Worm (Caenorhabditis elegans): Measurements from ENCODE around the gene C32B5.6.
"Not testable (repeated sequence)": the region's sequence is repeated elsewhere in the genome, so short reads cannot be mapped to it uniquely, and the experiment has no call there.

C32B5.6 gene

ce11 chrII:950374-950773, 17.8 kb upstream of the C32B5.6 start:
- TF ChIP-seq unc-55 (GFP tag; optimal IDR thresholded peaks at IDR 0.05) (peak; percentile 33), C34F6.9 (tag; optimal IDR thresholded peaks at IDR 0.05) (peak; percentile 34), sma-9 (GFP tag; optimal IDR thresholded peaks at IDR 0.05) (peak; percentile 54), sma-9 (tag; optimal IDR thresholded peaks at IDR 0.05) (no peak), nhr-11 (tag; optimal IDR thresholded peaks at IDR 0.05) (no peak), ztf-11 (tag; optimal IDR thresholded peaks at IDR 0.05) (no peak)

ce11 chrII:953052-953451, 15.2 kb upstream of the C32B5.6 start:
- TF ChIP-seq aly-2 (tag; optimal IDR thresholded peaks at IDR 0.05), result no peak
- no peak for TF ChIP-seq nhr-237 (tag; optimal IDR thresholded peaks at IDR 0.05)

ce11 chrII:954626-955025, 13.6 kb upstream of the C32B5.6 start, which contains the start of gene fbxc-7:
fbxc-7 (plus strand) TSS chrII:954926.
- not testable (repeated sequence) for TF ChIP-seq sem-4, C34F6.9, lin-11 (tag; optimal IDR thresholded peaks at IDR 0.05)

DNA sequence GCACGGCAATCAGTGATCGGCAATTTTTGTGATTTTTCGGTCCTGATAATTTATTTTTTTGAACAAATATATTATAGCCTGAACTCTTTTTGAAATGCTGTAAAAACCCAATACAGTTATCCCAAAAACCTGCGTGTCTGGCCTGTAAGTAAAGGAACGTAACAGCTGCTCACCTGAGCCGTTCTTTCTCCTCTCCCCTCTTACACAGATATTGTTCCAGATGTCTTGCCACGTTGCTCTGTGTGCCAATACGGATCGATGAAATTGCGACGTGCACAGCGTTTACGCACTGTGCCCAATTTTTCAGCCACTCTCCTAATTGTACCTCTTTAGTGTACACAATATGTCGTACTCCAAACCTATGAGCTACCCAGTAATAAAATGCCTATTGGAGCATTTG, 9.6 kb upstream of the C32B5.6 start, which contains the start of gene sdz-4:
TSS of gene sdz-4 (plus strand) at position 301 of the 400 bp plus-strand sequence.
- no peak for TF ChIP-seq nhr-25 (tag; optimal IDR thresholded peaks at IDR 0.05)
- no peak for TF ChIP-seq fos-1 (tag; optimal IDR thresholded peaks at IDR 0.05)

DNA sequence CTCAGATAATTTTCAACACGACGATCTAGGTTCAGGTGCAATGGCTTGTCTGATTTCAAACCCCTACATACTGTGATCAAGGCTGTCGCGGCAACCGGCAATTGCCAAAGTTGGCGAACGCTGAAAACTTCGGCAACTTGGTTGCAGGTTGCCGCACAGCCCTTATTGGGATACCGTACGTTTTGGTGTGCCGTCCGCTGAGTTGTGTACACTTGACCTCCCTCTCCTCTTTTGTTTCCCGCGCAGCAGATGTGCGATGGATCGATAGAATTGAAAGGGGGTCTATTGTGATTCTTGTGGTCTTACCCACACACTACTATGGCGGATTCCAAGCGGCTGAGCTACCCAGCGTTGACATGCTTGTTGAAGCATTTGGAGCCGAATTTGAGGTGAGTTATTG, 8.0 kb upstream of the C32B5.6 start, which contains the start of the genes C32B5.18 and C32B5.7:
TSS of gene C32B5.18 (plus strand) at position 301 of the 400 bp plus-strand sequence.
TSS of gene C32B5.7 (plus strand) at position 311 of the 400 bp plus-strand sequence.
- no peak for TF ChIP-seq nhr-237 (tag; optimal IDR thresholded peaks at IDR 0.05)
- no peak for TF ChIP-seq ceh-82 (tag; optimal IDR thresholded peaks at IDR 0.05)
- TF ChIP-seq blmp-1 (tag; optimal IDR thresholded peaks at IDR 0.05; ENCODE audit: insufficient read depth), result no peak
- no peak for TF ChIP-seq ama-1 (optimal IDR thresholded peaks at IDR 0.05)
- no peak for TF ChIP-seq ZK546.5 (tag; optimal IDR thresholded peaks at IDR 0.05)
- no peak for TF ChIP-seq peb-1 (tag; optimal IDR thresholded peaks at IDR 0.05)
- no peak for TF ChIP-seq unc-55 (GFP tag; optimal IDR thresholded peaks at IDR 0.05)
- TF ChIP-seq ztf-11 (tag; optimal IDR thresholded peaks at IDR 0.05), result no peak
- no peak for TF ChIP-seq lin-13 (GFP tag; optimal IDR thresholded peaks at IDR 0.05)
- no peak for TF ChIP-seq nhr-77 (tag; optimal IDR thresholded peaks at IDR 0.05)
- no peak for TF ChIP-seq nhr-11 (tag; optimal IDR thresholded peaks at IDR 0.05)

DNA sequence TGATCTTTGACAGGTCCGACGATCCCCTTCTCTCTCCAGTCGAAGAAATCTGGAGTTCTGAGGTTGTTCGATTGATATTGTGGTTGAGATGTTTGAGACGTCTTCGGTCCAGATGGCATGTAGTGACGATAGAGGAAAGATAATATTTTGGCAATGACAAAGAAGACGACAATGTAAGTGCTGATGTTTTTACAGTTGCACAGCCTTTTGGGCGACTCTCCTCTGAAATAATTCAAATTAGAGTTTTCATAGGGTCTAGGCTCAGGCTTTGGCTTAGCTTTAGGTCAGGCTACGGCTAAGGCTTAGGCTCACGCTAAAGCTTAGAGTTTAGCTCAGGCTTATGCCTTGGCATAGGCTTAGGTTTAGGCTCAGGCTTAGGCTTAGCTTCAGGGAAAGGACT, 6.2 kb upstream of the C32B5.6 start, which contains the start of gene C32B5.13:
TSS of gene C32B5.13 (minus strand) at position 101 of the 400 bp plus-strand sequence.
- TF ChIP-seq sma-9 (GFP tag; optimal IDR thresholded peaks at IDR 0.05) (no peak), sma-9 (tag; optimal IDR thresholded peaks at IDR 0.05) (no peak), egl-27 (tag; optimal IDR thresholded peaks at IDR 0.05) (no peak), nhr-21 (tag; optimal IDR thresholded peaks at IDR 0.05) (no peak), lin-13 (GFP tag; optimal IDR thresholded peaks at IDR 0.05) (no peak), nhr-10 (tag; optimal IDR thresholded peaks at IDR 0.05) (no peak), unc-55 (GFP tag; optimal IDR thresholded peaks at IDR 0.05) (no peak), ZK546.5 (tag; optimal IDR thresholded peaks at IDR 0.05) (no peak), nhr-237 (tag; optimal IDR thresholded peaks at IDR 0.05) (no peak), dmd-4 (tag; optimal IDR thresholded peaks at IDR 0.05) (no peak)

ce11 chrII:966962-967361, 1.2 kb upstream of the C32B5.6 start, which contains the start of gene fbxc-18:
fbxc-18 (minus strand) TSS chrII:967062.
- TF ChIP-seq nhr-77 (tag; optimal IDR thresholded peaks at IDR 0.05); nhr-237 (tag; optimal IDR thresholded peaks at IDR 0.05); unc-55 (GFP tag; optimal IDR thresholded peaks at IDR 0.05): not testable (repeated sequence)

DNA sequence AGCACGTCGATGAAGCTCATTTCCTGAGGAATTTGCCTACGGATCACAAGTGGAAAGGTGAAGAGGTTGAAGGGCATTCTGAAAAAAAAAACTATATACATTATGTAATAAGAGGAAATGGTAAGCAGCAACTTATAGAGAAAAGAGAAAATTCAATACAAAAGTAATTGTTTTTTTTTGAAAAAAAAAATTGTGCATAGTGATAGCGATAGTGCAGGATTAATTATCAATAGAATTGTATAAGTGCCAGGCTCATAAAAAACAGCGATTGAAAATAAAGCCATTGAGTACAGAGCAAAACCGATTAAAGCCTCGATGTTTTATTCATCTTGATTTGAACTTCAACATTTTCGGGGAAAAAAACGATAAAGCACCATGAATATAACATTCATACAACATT, 4.6 kb downstream of the C32B5.6 start, which contains the start of gene C32B5.15:
TSS of gene C32B5.15 (minus strand) at position 101 of the 400 bp plus-strand sequence.
- no peak for TF ChIP-seq nhr-6 (tag; optimal IDR thresholded peaks at IDR 0.05)
- TF ChIP-seq skn-1 (tag; optimal IDR thresholded peaks at IDR 0.05), result no peak
- no peak for TF ChIP-seq ceh-82 (tag; optimal IDR thresholded peaks at IDR 0.05)
- TF ChIP-seq mbf-1 (tag; optimal IDR thresholded peaks at IDR 0.05), result no peak
- no peak for TF ChIP-seq ama-1 (optimal IDR thresholded peaks at IDR 0.05)
- TF ChIP-seq ztf-1 (GFP tag; conservative IDR thresholded peaks at IDR 0.05), result no peak
- no peak for TF ChIP-seq peb-1 (tag; optimal IDR thresholded peaks at IDR 0.05)
- no peak for TF ChIP-seq ztf-11 (tag; optimal IDR thresholded peaks at IDR 0.05)
- TF ChIP-seq nhr-11 (tag; optimal IDR thresholded peaks at IDR 0.05), result no peak

Data from whole organism, L2 larva.